Worm (Caenorhabditis elegans): ENCODE measurements around the gene F35C5.12.
A peak's percentile ranks its signal among the peaks of the same experiment; 100 is the strongest.

Gene F35C5.12

DNA sequence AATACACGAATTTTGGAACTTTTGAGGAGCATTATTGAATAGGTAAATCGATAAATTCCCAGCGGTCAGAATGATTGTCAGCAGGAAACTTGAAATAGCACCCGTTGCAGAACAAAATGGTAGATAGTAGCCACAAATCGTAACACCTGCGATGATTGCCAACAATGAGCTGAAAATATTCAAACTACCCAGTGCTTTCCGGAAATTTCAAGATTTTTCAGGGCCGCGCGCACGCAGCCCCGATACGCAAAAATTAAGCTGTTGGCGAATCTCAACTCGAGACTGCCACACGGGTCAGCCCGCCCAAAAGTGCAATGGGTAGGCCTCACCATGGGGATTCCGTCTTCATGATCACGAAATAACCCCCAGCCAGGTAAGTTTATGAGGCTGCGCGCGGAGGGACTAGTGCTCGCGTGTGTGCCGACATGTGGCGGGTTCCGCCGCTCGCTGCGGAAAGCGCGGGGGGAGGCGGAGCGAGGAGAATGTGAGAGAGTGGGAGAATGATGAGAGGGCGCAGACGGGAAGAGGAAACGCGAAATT is 30.3 kb upstream of the F35C5.12 start (continued):
- TF ChIP-seq hmg-20 (GFP tag; IDR thresholded peaks at IDR 0.05) = peak; percentile 87

DNA sequence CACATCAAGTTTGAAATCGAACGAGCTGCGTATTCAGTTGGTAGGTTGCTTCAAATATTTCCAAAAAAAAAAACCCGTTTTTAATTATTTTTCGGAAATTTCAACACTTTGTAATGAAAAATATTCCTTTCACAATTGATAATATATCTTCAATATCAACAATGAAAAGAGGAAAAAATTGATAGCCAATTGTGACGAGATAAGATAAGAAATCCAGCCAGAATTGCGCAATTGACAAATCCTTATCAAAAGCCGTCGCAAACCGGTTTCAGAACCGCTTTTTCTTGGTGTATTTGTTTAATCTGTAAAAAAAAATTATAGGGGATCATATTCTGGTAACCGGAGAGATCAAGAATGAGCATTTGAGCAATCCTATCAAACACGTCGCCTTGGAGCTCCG is 28.1 kb upstream of the F35C5.12 start:
- TF ChIP-seq B0261.1 (tag; optimal IDR thresholded peaks at IDR 0.05) = no peak
- no peak for TF ChIP-seq Y95B8A.8 (GFP tag; IDR thresholded peaks at IDR 0.05)
- no peak for TF ChIP-seq efl-1 (GFP tag; optimal IDR thresholded peaks at IDR 0.05)
- no peak for TF ChIP-seq egl-44 (GFP tag; IDR thresholded peaks at IDR 0.05)
- TF ChIP-seq lag-1 (GFP tag; IDR thresholded peaks at IDR 0.05) = no peak

DNA sequence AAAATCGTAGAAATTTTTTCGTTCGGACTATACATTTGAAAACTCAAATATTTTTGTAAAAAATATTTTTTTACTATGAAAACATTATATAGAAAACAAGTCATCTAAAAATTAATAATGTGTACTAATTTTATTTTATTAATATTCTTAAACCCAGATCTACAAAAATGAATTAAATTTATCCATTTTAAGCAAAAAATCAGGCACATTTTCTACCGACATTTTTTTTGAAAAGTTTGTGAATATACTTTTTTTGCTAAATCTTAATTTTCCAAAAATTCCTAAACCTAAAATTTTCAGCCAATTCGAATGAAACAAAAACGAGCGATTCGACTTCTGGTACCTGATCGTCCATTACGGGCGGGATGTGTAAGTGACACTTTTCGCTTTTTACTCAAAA is 25.4 kb upstream of the F35C5.12 start, which contains the start of gene arrd-10:
TSS of gene arrd-10 (plus strand) at position 301 of the 400 bp plus-strand sequence.
- TF ChIP-seq ztf-22 (GFP tag; optimal IDR thresholded peaks at IDR 0.05) (no peak), ceh-58 (GFP tag; IDR thresholded peaks at IDR 0.05) (no peak), ceh-79 (tag; optimal IDR thresholded peaks at IDR 0.05) (no peak), lin-26 (GFP tag; IDR thresholded peaks at IDR 0.05) (no peak), Y56A3A.18 (GFP tag; IDR thresholded peaks at IDR 0.05) (no peak), repo-1 (tag; optimal IDR thresholded peaks at IDR 0.05) (no peak), pbrm-1 (GFP tag; IDR thresholded peaks at IDR 0.05) (no peak), B0336.3 (GFP tag; IDR thresholded peaks at IDR 0.05) (no peak), K11D2.4 (GFP tag; IDR thresholded peaks at IDR 0.05) (no peak), Y79H2A.3 (GFP tag; conservative IDR thresholded peaks at IDR 0.05) (no peak), gei-17 (GFP tag; optimal IDR thresholded peaks at IDR 0.05) (no peak), efl-1 (GFP tag; optimal IDR thresholded peaks at IDR 0.05) (no peak), nhr-179 (tag; optimal IDR thresholded peaks at IDR 0.05) (no peak), snpc-1.3 (tag; optimal IDR thresholded peaks at IDR 0.05; ENCODE audit: insufficient read depth) (no peak), nhr-90 (tag; optimal IDR thresholded peaks at IDR 0.05) (no peak)

- TF ChIP-seq nhr-27 (tag; optimal IDR thresholded peaks at IDR 0.05) (no peak), cebp-1 (GFP tag; IDR thresholded peaks at IDR 0.05) (no peak), cebp-1 (tag; optimal IDR thresholded peaks at IDR 0.05) (peak; percentile 58), hmg-1.2 (GFP tag; IDR thresholded peaks at IDR 0.05) (peak; percentile 38; the same call in 1 of the 2 replicates), snpc-4 (GFP tag; optimal IDR thresholded peaks at IDR 0.05) (no peak), snpc-4 (tag; optimal IDR thresholded peaks at IDR 0.05) (peak in 1 of 4 experiments; percentile 33)
Observed at ce11 chrII:12939161-12939560, 24.8 kb upstream of the F35C5.12 start.

ce11 chrII:12935259-12935658 is 20.9 kb upstream of the F35C5.12 start, which contains the start of gene lips-9:
Gene lips-9, minus strand, starts transcription at chrII:12935359.
- TF ChIP-seq mes-4 (tag; optimal IDR thresholded peaks at IDR 0.05) = no peak
- no peak for TF ChIP-seq unc-130 (GFP tag; optimal IDR thresholded peaks at IDR 0.05)
- TF ChIP-seq C06A6.2 (GFP tag; conservative IDR thresholded peaks at IDR 0.05) = no peak
- no peak for TF ChIP-seq rpc-1 (optimal IDR thresholded peaks at IDR 0.05)
- TF ChIP-seq rpc-1 (tag; optimal IDR thresholded peaks at IDR 0.05) = no peak
- no peak for TF ChIP-seq ceh-27 (GFP tag; optimal IDR thresholded peaks at IDR 0.05)
- no peak for TF ChIP-seq rec-8 (tag; optimal IDR thresholded peaks at IDR 0.05)
- TF ChIP-seq F37B4.10 (GFP tag; IDR thresholded peaks at IDR 0.05) = no peak
- TF ChIP-seq lag-1 (GFP tag; IDR thresholded peaks at IDR 0.05) = no peak
- no peak for TF ChIP-seq ZK185.1 (tag; optimal IDR thresholded peaks at IDR 0.05; ENCODE audit: poor library complexity, severe bottlenecking)

Measured in whole organism, young adult.